Fruit fly (Drosophila melanogaster): ENCODE results near the gene CG10077.

Gene CG10077

DNA sequence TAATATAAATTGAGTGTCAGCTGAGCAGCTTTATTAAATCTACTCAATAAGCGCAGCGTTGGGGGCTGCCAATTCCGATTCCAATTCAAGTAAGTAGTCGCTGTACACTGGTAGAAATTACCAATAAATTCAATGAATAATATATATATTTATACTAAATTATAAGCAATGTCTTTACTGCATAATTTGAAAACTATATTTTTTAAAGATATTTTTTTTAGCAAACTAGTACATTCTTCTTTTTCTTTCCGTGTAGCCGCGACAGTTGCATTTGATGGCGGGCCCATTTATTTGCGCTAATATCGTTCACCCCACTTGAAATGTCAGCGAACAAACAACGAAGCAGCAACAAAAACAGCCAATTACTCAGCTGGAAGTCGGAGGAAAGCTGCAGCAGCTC is 21.7 kb upstream of the CG10077 start (continued):
- no peak for TF ChIP-seq CHES-1-like (GFP tag; optimal IDR thresholded peaks at IDR 0.05)
- TF ChIP-seq CrebB (tag; optimal IDR thresholded peaks at IDR 0.05) = no peak
- peak; percentile 19 for TF ChIP-seq kah (GFP tag; optimal IDR thresholded peaks at IDR 0.05)
- TF ChIP-seq CG2199 (GFP tag; IDR thresholded peaks at IDR 0.05) = no peak
- TF ChIP-seq danr (GFP tag; IDR thresholded peaks at IDR 0.05) = 0 out of 2 replicates have a peak, but pooled peaks have one; percentile 18
- TF ChIP-seq C15 (GFP tag; IDR thresholded peaks at IDR 0.05) = 0 out of 3 replicates have a peak, but pooled peaks have one; percentile 33
- peak; percentile 38 for TF ChIP-seq CG30403 (GFP tag; optimal IDR thresholded peaks at IDR 0.05)
- no peak for TF ChIP-seq Trl (optimal IDR thresholded peaks at IDR 0.05)
- no peak for TF ChIP-seq Trl (GFP tag; optimal IDR thresholded peaks at IDR 0.05)
- no peak for TF ChIP-seq abd-A (tag; optimal IDR thresholded peaks at IDR 0.05)
- no peak for TF ChIP-seq Kr (GFP tag; optimal IDR thresholded peaks at IDR 0.05)
- peak; percentile 50 for TF ChIP-seq CG13424 (tag; optimal IDR thresholded peaks at IDR 0.05)
- no peak for TF ChIP-seq CG10543 (GFP tag; optimal IDR thresholded peaks at IDR 0.05)
- no peak for TF ChIP-seq Pdp1 (GFP tag; optimal IDR thresholded peaks at IDR 0.05)
- no peak for TF ChIP-seq HLH4C (GFP tag; IDR thresholded peaks at IDR 0.05; ENCODE audit: partially characterized antibody)
- TF ChIP-seq CG32532 (GFP tag; IDR thresholded peaks at IDR 0.05) = peak; percentile 44; the same call in 1 of the 2 replicates
- TF ChIP-seq stwl (tag; optimal IDR thresholded peaks at IDR 0.05) = peak; percentile 6
- TF ChIP-seq CG8388 (GFP tag; optimal IDR thresholded peaks at IDR 0.05) = peak; percentile 65
- TF ChIP-seq Camta (GFP tag; optimal IDR thresholded peaks at IDR 0.05) = no peak
- TF ChIP-seq NFAT (GFP tag; IDR thresholded peaks at IDR 0.05) = no peak
- no peak for TF ChIP-seq Hr78 (GFP tag; optimal IDR thresholded peaks at IDR 0.05)
- peak; percentile 68 for TF ChIP-seq CG18262 (tag; optimal IDR thresholded peaks at IDR 0.05)
- no peak for TF ChIP-seq CG14965 (GFP tag; optimal IDR thresholded peaks at IDR 0.05; ENCODE audit: borderline replicate concordance)
- no peak for TF ChIP-seq Bdp1 (GFP tag; optimal IDR thresholded peaks at IDR 0.05)
- TF ChIP-seq Tbp (GFP tag; optimal IDR thresholded peaks at IDR 0.05) = no peak
- peak; percentile 40; the same call in 2 of the 3 replicates for TF ChIP-seq croc (GFP tag; conservative IDR thresholded peaks at IDR 0.05)
- TF ChIP-seq Elba2 (GFP tag; optimal IDR thresholded peaks at IDR 0.05) = no peak
- TF ChIP-seq Hr51 (GFP tag; optimal IDR thresholded peaks at IDR 0.05) = peak in 1 of 2 experiments; percentile 76
- peak; percentile 54 for TF ChIP-seq CoRest (tag; optimal IDR thresholded peaks at IDR 0.05)
- TF ChIP-seq row (GFP tag; IDR thresholded peaks at IDR 0.05) = peak; percentile 72
- no peak for TF ChIP-seq BEAF-32 (GFP tag; optimal IDR thresholded peaks at IDR 0.05)
- TF ChIP-seq CG10147 (GFP tag; optimal IDR thresholded peaks at IDR 0.05) = no peak
- TF ChIP-seq phol (tag; optimal IDR thresholded peaks at IDR 0.05) = peak; percentile 72
- TF ChIP-seq ATbp (GFP tag; optimal IDR thresholded peaks at IDR 0.05) = peak; percentile 59
- TF ChIP-seq CG1832 (GFP tag; optimal IDR thresholded peaks at IDR 0.05) = no peak
- TF ChIP-seq Oli (tag; optimal IDR thresholded peaks at IDR 0.05) = peak; percentile 73
- peak; percentile 42 for TF ChIP-seq CG16815 (GFP tag; optimal IDR thresholded peaks at IDR 0.05)
- no peak for TF ChIP-seq CG7372 (GFP tag; IDR thresholded peaks at IDR 0.05)
- peak; percentile 37 for TF ChIP-seq oc (tag; optimal IDR thresholded peaks at IDR 0.05)
- no peak for TF ChIP-seq CG4854 (GFP tag; optimal IDR thresholded peaks at IDR 0.05)
- TF ChIP-seq CG7556 (GFP tag; optimal IDR thresholded peaks at IDR 0.05) = peak; percentile 40
- no peak for TF ChIP-seq Mrtf (GFP tag; IDR thresholded peaks at IDR 0.05)
- TF ChIP-seq pzg (GFP tag; optimal IDR thresholded peaks at IDR 0.05) = no peak
- peak; percentile 44 for TF ChIP-seq Chrac-16 (GFP tag; optimal IDR thresholded peaks at IDR 0.05)
- TF ChIP-seq CG9215 (GFP tag; IDR thresholded peaks at IDR 0.05) = no peak
- 0 out of 2 replicates have a peak, but pooled peaks have one; percentile 42 for TF ChIP-seq Nf-YA (GFP tag; IDR thresholded peaks at IDR 0.05)
- TF ChIP-seq sug (tag; optimal IDR thresholded peaks at IDR 0.05) = no peak
- TF ChIP-seq CG9727 (GFP tag; optimal IDR thresholded peaks at IDR 0.05) = peak; percentile 72
- no peak for TF ChIP-seq B-H2 (GFP tag; optimal IDR thresholded peaks at IDR 0.05)
- no peak for TF ChIP-seq nerfin-2 (GFP tag; IDR thresholded peaks at IDR 0.05; ENCODE audit: partially characterized antibody)

All from whole organism, embryonic.